1 worm cellular context compared by ENCODE assay signal in genomic region chrII:11636617-11637016, ce11.
TF ChIP-seq lines count a peak whose summit lies in the region.

No protein-coding gene starts in this region.

TF ChIP-seq in whole organism, L3 larva, 47 proteins besides CTCF, POLR2A, EP300 and RAD21 (continued from another document):
- TF ChIP-seq nhr-76 (tag; optimal IDR thresholded peaks at IDR 0.05; lab: Kevin White, UChicago) (no peak), pha-4 (tag; optimal IDR thresholded peaks at IDR 0.05; lab: Kevin White, UChicago) (no peak), nhr-43 (tag; optimal IDR thresholded peaks at IDR 0.05; lab: Kevin White, UChicago; ENCODE audit: poor library complexity, severe bottlenecking) (peak; percentile 59), skn-1 (tag; optimal IDR thresholded peaks at IDR 0.05; lab: Kevin White, UChicago) (no peak)
